Fruit fly (Drosophila melanogaster) whole organism, embryonic: ENCODE measurements around the gene CG43845.

Experiments
- Adf1 ChIP-seq: fragments of 200-800 bp; sonication (Bioruptor generic); IDR thresholded peaks from 2 replicates; pipeline ENCODE4 v1.3.6; 2022; ENCODE audit warnings: missing biosample characterization, missing genetic modification characterization
- Awh ChIP-seq: fragments of 200-800 bp; sonication (Bioruptor generic); IDR thresholded peaks from 2 replicates; pipeline ENCODE4, ENCODE4 v1.3.6; 2022; ENCODE audit warnings: missing biosample characterization, missing genetic modification characterization
- CG10431 ChIP-seq: fragments of 200-800 bp; sonication (Bioruptor generic); optimal IDR thresholded peaks from 3 replicates; lab custom pipeline; 2018; ENCODE audit warnings: missing biosample characterization, mild to moderate bottlenecking, missing genetic modification characterization
- CG11723 ChIP-seq: fragments of 200-800 bp; sonication (Bioruptor generic); optimal IDR thresholded peaks from 2 replicates; lab custom pipeline; 2017; ENCODE audit warnings: missing biosample characterization, mild to moderate bottlenecking, missing genetic modification characterization
- CG12391 ChIP-seq: fragments of 200-800 bp; sonication (Bioruptor generic); optimal IDR thresholded peaks from 3 replicates; lab custom pipeline; 2018; ENCODE audit warnings: missing biosample characterization, mild to moderate bottlenecking, missing genetic modification characterization, moderate library complexity
- CG12659 ChIP-seq: fragments of 200-800 bp; sonication (Bioruptor generic); optimal IDR thresholded peaks from 3 replicates; lab custom pipeline; 2017; ENCODE audit warnings: mild to moderate bottlenecking, missing biosample characterization, missing genetic modification reagents, missing genetic modification characterization
- CG12942 ChIP-seq: fragments of 200-800 bp; sonication (Bioruptor generic); optimal IDR thresholded peaks from 3 replicates; lab custom pipeline; 2016; ENCODE audit warnings: missing biosample characterization, missing genetic modification characterization
- CG15073 ChIP-seq: fragments of 200-800 bp; sonication (Bioruptor generic); optimal IDR thresholded peaks from 2 replicates; lab custom pipeline; 2016; ENCODE audit warnings: missing biosample characterization, missing genetic modification characterization
- CG15601 ChIP-seq: fragments of 200-800 bp; sonication (Bioruptor generic); optimal IDR thresholded peaks from 3 replicates; lab custom pipeline; 2019; ENCODE audit warnings: missing biosample characterization, mild to moderate bottlenecking, missing genetic modification characterization, moderate library complexity
- CG1603 ChIP-seq: fragments of 200-800 bp; sonication (Bioruptor generic); optimal IDR thresholded peaks from 2 replicates; lab custom pipeline; 2019; ENCODE audit warnings: missing biosample characterization, mild to moderate bottlenecking, missing genetic modification characterization, moderate library complexity
- CG17612 ChIP-seq: fragments of 200-800 bp; sonication (Bioruptor generic); IDR thresholded peaks from 2 replicates; pipeline ENCODE4 v1.3.6; 2022; ENCODE audit warnings: missing biosample characterization, missing genetic modification characterization
- CG17802 ChIP-seq: fragments of 200-800 bp; sonication (Bioruptor generic); optimal IDR thresholded peaks from 2 replicates; lab custom pipeline; 2018; ENCODE audit warnings: missing biosample characterization, mild to moderate bottlenecking, missing genetic modification characterization, moderate library complexity
- CG17829 ChIP-seq: fragments of 200-800 bp; optimal IDR thresholded peaks from 2 replicates; lab custom pipeline; 2019; ENCODE audit warnings: missing biosample characterization, mild to moderate bottlenecking, missing genetic modification characterization, moderate library complexity
- CG1792 ChIP-seq: fragments of 200-800 bp; sonication (Bioruptor generic); optimal IDR thresholded peaks from 2 replicates; lab custom pipeline; 2016; ENCODE audit warnings: missing biosample characterization, missing genetic modification characterization
- CG3065 ChIP-seq: fragments of 200-800 bp; sonication (Bioruptor generic); optimal IDR thresholded peaks from 2 replicates; lab custom pipeline; 2016; ENCODE audit warnings: missing biosample characterization, missing genetic modification characterization
- CG3407 ChIP-seq: fragments of 200-800 bp; sonication (Bioruptor generic); optimal IDR thresholded peaks from 2 replicates; lab custom pipeline; 2018; ENCODE audit warnings: missing biosample characterization, mild to moderate bottlenecking, missing genetic modification characterization
- CG4282 ChIP-seq: fragments of 200-800 bp; sonication (Bioruptor generic); optimal IDR thresholded peaks from 2 replicates; lab custom pipeline; 2016; ENCODE audit warnings: missing biosample characterization, missing genetic modification characterization
- CG4820 ChIP-seq: fragments of 200-800 bp; sonication (Bioruptor generic); optimal IDR thresholded peaks from 3 replicates; lab custom pipeline; 2016; ENCODE audit warnings: missing biosample characterization, missing genetic modification characterization
- CG4854 ChIP-seq: fragments of 200-800 bp; sonication (Bioruptor generic); optimal IDR thresholded peaks from 2 replicates; lab custom pipeline; 2016; ENCODE audit warnings: missing biosample characterization, missing genetic modification characterization, inconsistent platforms
- CG6854 ChIP-seq: fragments of 200-800 bp; sonication (Bioruptor generic); optimal IDR thresholded peaks from 3 replicates; lab custom pipeline; 2017; ENCODE audit warnings: missing biosample characterization, mild to moderate bottlenecking, missing genetic modification characterization
- CG7928 ChIP-seq: fragments of 200-800 bp; sonication (Bioruptor generic); optimal IDR thresholded peaks from 2 replicates; lab custom pipeline; 2017; ENCODE audit warnings: missing biosample characterization, mild to moderate bottlenecking, missing genetic modification characterization
- CG8765 ChIP-seq: fragments of 200-800 bp; sonication (Bioruptor generic); IDR thresholded peaks from 2 replicates; pipeline ENCODE4 v1.3.6; 2022; ENCODE audit warnings: missing biosample characterization, missing genetic modification characterization
- CTCF ChIP-seq: fragments of 200-800 bp; sonication (Bioruptor generic); optimal IDR thresholded peaks from 2 replicates; lab custom pipeline; 2017; ENCODE audit warnings: missing biosample characterization, mild to moderate bottlenecking, missing genetic modification characterization, moderate library complexity
- Camta ChIP-seq: fragments of 200-800 bp; sonication (Bioruptor generic); optimal IDR thresholded peaks from 2 replicates; lab custom pipeline; 2016; ENCODE audit warnings: missing biosample characterization, missing genetic modification characterization
- Chrac-16 ChIP-seq: fragments of 200-800 bp; sonication (Bioruptor generic); optimal IDR thresholded peaks from 3 replicates; lab custom pipeline; 2016; ENCODE audit warnings: missing biosample characterization, missing genetic modification characterization
- CkIIα-i1 ChIP-seq: fragments of 200-800 bp; sonication (Bioruptor generic); IDR thresholded peaks from 2 replicates; pipeline ENCODE4 v1.3.6; 2022; ENCODE audit warnings: missing biosample characterization, missing genetic modification characterization
- Ets65A ChIP-seq: fragments of 200-800 bp; sonication (Bioruptor generic); peaks from one replicate; lab custom pipeline; 2016; ENCODE audit warnings: missing biosample characterization, missing genetic modification characterization
- Fer2 ChIP-seq: fragments of 200-800 bp; sonication (Bioruptor generic); optimal IDR thresholded peaks from 2 replicates; lab custom pipeline; 2018; ENCODE audit warnings: missing biosample characterization, mild to moderate bottlenecking, missing genetic modification characterization, moderate library complexity
- GATAe ChIP-seq: fragments of 200-800 bp; sonication (Bioruptor generic); conservative IDR thresholded peaks from 2 replicates; pipeline ENCODE4 v1.3.6; 2022; ENCODE audit warnings: missing biosample characterization, missing genetic modification characterization
- HmgZ ChIP-seq: fragments of 200-800 bp; sonication (Bioruptor generic); optimal IDR thresholded peaks from 2 replicates; lab custom pipeline; 2018; ENCODE audit warnings: missing biosample characterization, mild to moderate bottlenecking, missing genetic modification characterization
- MTF-1 ChIP-seq: fragments of 200-800 bp; sonication (Bioruptor generic); optimal IDR thresholded peaks from 2 replicates; lab custom pipeline; 2018; ENCODE audit warnings: missing biosample characterization, mild to moderate bottlenecking, missing genetic modification characterization, borderline replicate concordance
- Med ChIP-seq: fragments of 200-800 bp; sonication (Bioruptor generic); peaks from one replicate; lab custom pipeline; 2016; ENCODE audit warnings: missing biosample characterization, missing genetic modification characterization, mild to moderate bottlenecking, inconsistent platforms, moderate library complexity
- NK7.1 ChIP-seq: fragments of 200-800 bp; sonication (Bioruptor generic); optimal IDR thresholded peaks from 3 replicates; lab custom pipeline; 2016; ENCODE audit warnings: missing biosample characterization, missing genetic modification characterization
- Stat92E ChIP-seq, 3 experiments: fragments of >200 bp in 2 of 3; fragments of 200-800 bp in 1 of 3; sonication (Bioruptor generic) in 1 of 3; optimal IDR thresholded peaks; 2 replicates each; lab custom pipeline; 2017 to 2019; ENCODE audit warnings: missing biosample characterization in 3 of 3, missing genetic modification characterization in 3 of 3, mild to moderate bottlenecking in 1 of 3, moderate library complexity in 1 of 3
- bigmax ChIP-seq: fragments of 200-800 bp; sonication (Bioruptor generic); optimal IDR thresholded peaks from 2 replicates; lab custom pipeline; 2018; ENCODE audit warnings: missing biosample characterization, mild to moderate bottlenecking, missing genetic modification characterization
- cad ChIP-seq: fragments of >200 bp; optimal IDR thresholded peaks from 2 replicates; lab custom pipeline; 2017; ENCODE audit warnings: missing biosample characterization, missing genetic modification characterization
- da ChIP-seq: fragments of 200-800 bp; sonication (Bioruptor generic); optimal IDR thresholded peaks from 2 replicates; lab custom pipeline; 2016; ENCODE audit warnings: missing biosample characterization, missing genetic modification characterization
- dm ChIP-seq: fragments of 200-800 bp; sonication (Bioruptor generic); optimal IDR thresholded peaks from 3 replicates; lab custom pipeline; 2016; ENCODE audit warnings: missing biosample characterization, missing genetic modification characterization
- fd102C ChIP-seq: fragments of 200-800 bp; sonication (Bioruptor generic); optimal IDR thresholded peaks from 2 replicates; lab custom pipeline; 2018; ENCODE audit warnings: missing biosample characterization, mild to moderate bottlenecking, missing genetic modification characterization, moderate library complexity
- hth ChIP-seq: fragments of >200 bp; optimal IDR thresholded peaks from 2 replicates; lab custom pipeline; 2017; ENCODE audit warnings: inconsistent platforms
- klu ChIP-seq: fragments of 200-800 bp; sonication (Bioruptor generic); IDR thresholded peaks from 2 replicates; pipeline ENCODE4 v1.3.6; 2022; ENCODE audit warnings: missing biosample characterization, missing genetic modification characterization
- luna ChIP-seq: fragments of 200-800 bp; sonication (Bioruptor generic); optimal IDR thresholded peaks from 2 replicates; lab custom pipeline; 2016; ENCODE audit warnings: missing biosample characterization, missing genetic modification characterization
- maf-S ChIP-seq: fragments of 200-800 bp; sonication (Bioruptor generic); optimal IDR thresholded peaks from 2 replicates; lab custom pipeline; 2016; ENCODE audit warnings: missing biosample characterization, missing genetic modification characterization
- nerfin-1 ChIP-seq: fragments of 200-800 bp; sonication (Bioruptor generic); optimal IDR thresholded peaks from 3 replicates; lab custom pipeline; 2019; ENCODE audit warnings: missing biosample characterization, mild to moderate bottlenecking, missing genetic modification characterization, moderate library complexity
- phol ChIP-seq: fragments of 200-800 bp; sonication (Bioruptor generic); optimal IDR thresholded peaks from 3 replicates; lab custom pipeline; 2018; ENCODE audit warnings: missing biosample characterization, mild to moderate bottlenecking, missing genetic modification characterization, moderate library complexity
- pnt ChIP-seq: fragments of 200-800 bp; sonication (Bioruptor generic); optimal IDR thresholded peaks from 3 replicates; lab custom pipeline; 2016; ENCODE audit warnings: missing biosample characterization, missing genetic modification characterization
- slp2 ChIP-seq: fragments of 200-800 bp; sonication (Bioruptor generic); optimal IDR thresholded peaks from 2 replicates; lab custom pipeline; 2016; ENCODE audit warnings: missing biosample characterization, missing genetic modification characterization
- stc ChIP-seq: fragments of 200-800 bp; sonication (Bioruptor generic); IDR thresholded peaks from 2 replicates; pipeline ENCODE4 v1.3.6; 2022; ENCODE audit warnings: missing biosample characterization, missing genetic modification characterization
- tio ChIP-seq: fragments of 200-800 bp; sonication (Bioruptor generic); optimal IDR thresholded peaks from 2 replicates; lab custom pipeline; 2017; ENCODE audit warnings: missing biosample characterization, missing genetic modification characterization, inconsistent platforms
- ttk ChIP-seq: fragments of 200-800 bp; sonication (Bioruptor generic); IDR thresholded peaks from 2 replicates; pipeline ENCODE4 v2.1.2; 2022; ENCODE audit warnings: missing biosample characterization, missing genetic modification characterization
- vvl ChIP-seq: fragments of 200-800 bp; sonication (Bioruptor generic); IDR thresholded peaks from 2 replicates; pipeline ENCODE4 v1.3.6; 2022; ENCODE audit warnings: missing biosample characterization, missing genetic modification characterization
- z ChIP-seq: fragments of 200-800 bp; sonication (Bioruptor generic); IDR thresholded peaks from 3 replicates; pipeline ENCODE4 v1.3.6; 2022; ENCODE audit warnings: missing biosample characterization, missing genetic modification characterization
- zen2 ChIP-seq: fragments of 200-800 bp; sonication (Bioruptor generic); IDR thresholded peaks from 3 replicates; pipeline ENCODE4 v1.3.6; 2022; ENCODE audit warnings: missing biosample characterization, missing genetic modification characterization; ENCODE audit not compliant: partially characterized antibody

Gene CG43845

DNA sequence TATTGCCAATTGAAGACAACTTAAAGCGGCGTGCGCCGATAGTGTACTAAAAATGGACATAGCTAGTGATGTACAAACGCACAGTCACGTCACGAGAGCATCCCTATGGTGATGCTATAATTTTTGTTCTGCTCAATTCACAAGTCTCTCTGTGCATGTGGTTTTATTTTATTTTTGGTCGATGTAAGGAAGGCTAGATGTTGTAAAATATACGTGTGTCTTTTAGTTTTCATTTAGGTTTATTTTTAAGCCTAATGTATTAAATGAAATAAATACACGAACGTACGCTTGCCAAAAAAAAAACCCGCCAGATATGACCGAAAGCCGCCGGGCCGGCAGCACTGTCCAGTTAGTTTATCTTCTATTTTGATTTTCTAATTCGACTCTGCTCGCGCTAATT, 48.4 kb downstream of the CG43845 start, which contains the start of the genes CG45100, HDAC3 and Hcs (continued):
- TF ChIP-seq z (GFP tag; lab: Robert Waterston, UW) (no peak), CG8765 (no peak), CG15073 (GFP tag; lab: Kevin White, UChicago) (no peak), NK7.1 (GFP tag; lab: Kevin White, UChicago) (peak; percentile 7), GATAe (GFP tag; lab: Robert Waterston, UW) (0 out of 2 replicates have a peak, but pooled peaks have one; percentile 34), CTCF (GFP tag; lab: Kevin White, UChicago) (no peak), luna (no peak), CG6854 (GFP tag; lab: Kevin White, UChicago) (no peak), CG17829 (tag; lab: Kevin White, UChicago) (peak; percentile 12), CG1792 (GFP tag; lab: Kevin White, UChicago) (no peak), slp2 (GFP tag; lab: Kevin White, UChicago) (peak; percentile 20), CkIIα-i1 (no peak), vvl (GFP tag; lab: Robert Waterston, UW) (peak; percentile 42; the same call in 1 of the 2 replicates), CG12391 (tag; lab: Kevin White, UChicago) (peak; percentile 58), dm (peak; percentile 72), CG12659 (GFP tag; lab: Kevin White, UChicago) (peak; percentile 43), klu (GFP tag; lab: Robert Waterston, UW) (no peak; the same call in 1 of the 2 replicates), Adf1 (GFP tag; lab: Robert Waterston, UW) (peak; percentile 28; the same call in 1 of the 2 replicates), ttk (GFP tag; lab: Robert Waterston, UW) (no peak), Awh (no peak), cad (GFP tag; lab: Kevin White, UChicago) (no peak), CG17612 (GFP tag; lab: Robert Waterston, UW) (no peak), CG15601 (tag; lab: Kevin White, UChicago) (no peak), CG10431 (GFP tag; lab: Kevin White, UChicago) (no peak), Fer2 (no peak), maf-S (GFP tag; lab: Kevin White, UChicago) (peak; percentile 20), Ets65A (GFP tag; lab: Kevin White, UChicago) (peak; percentile 75), bigmax (no peak), stc (GFP tag; lab: Robert Waterston, UW) (no peak), hth (lab: Kevin White, UChicago) (no peak), CG4854 (GFP tag; lab: Kevin White, UChicago) (no peak), CG17802 (tag; lab: Kevin White, UChicago) (no peak), CG4820 (peak; percentile 11), CG7928 (no peak), Chrac-16 (GFP tag; lab: Kevin White, UChicago) (peak; percentile 51), fd102C (GFP tag; lab: Kevin White, UChicago) (no peak), CG4282 (GFP tag; lab: Kevin White, UChicago) (no peak), Med (peak; percentile 82), CG11723 (GFP tag; lab: Kevin White, UChicago) (no peak), tio (GFP tag; lab: Kevin White, UChicago) (no peak), Stat92E (GFP tag; optimal IDR thresholded peaks at IDR 0.05; lab: Kevin White, UChicago) (no peak), CG3407 (GFP tag; lab: Kevin White, UChicago) (no peak), Camta (peak; percentile 43), nerfin-1 (tag; lab: Kevin White, UChicago) (no peak), MTF-1 (no peak), CG3065 (GFP tag; lab: Kevin White, UChicago) (no peak), zen2 (GFP tag; lab: Robert Waterston, UW) (peak; percentile 58; the same call in 1 of the 3 replicates), pnt (GFP tag; lab: Kevin White, UChicago) (peak; percentile 31), HmgZ (peak; percentile 39), phol (peak; percentile 78), da (peak; percentile 23), CG12942 (GFP tag; lab: Kevin White, UChicago) (peak; percentile 34), CG1603 (tag; lab: Kevin White, UChicago) (no peak)
